Fruit fly (Drosophila melanogaster) whole organism, prepupa: ENCODE results near the gene Tpc1.

Experiments
- Blimp-1 ChIP-seq: fragments of 200-800 bp; sonication (Bioruptor generic); optimal IDR thresholded peaks from 3 replicates; lab custom pipeline; 2017; ENCODE audit warnings: missing biosample characterization, missing genetic modification characterization, mild to moderate bottlenecking, moderate library complexity, missing genetic modification reagents
- CG10631 ChIP-seq: fragments of 200-800 bp; sonication (Bioruptor generic); optimal IDR thresholded peaks from 2 replicates; lab custom pipeline; 2016; ENCODE audit warnings: missing biosample characterization, missing genetic modification characterization
- CG11762 ChIP-seq: fragments of 200-800 bp; sonication (Bioruptor generic); optimal IDR thresholded peaks from 3 replicates; lab custom pipeline; 2016; ENCODE audit warnings: missing biosample characterization, missing genetic modification characterization; ENCODE audit not compliant: insufficient read depth
- CG11902 ChIP-seq: fragments of 200-800 bp; sonication (Bioruptor generic); optimal IDR thresholded peaks from 3 replicates; lab custom pipeline; 2016; ENCODE audit warnings: missing biosample characterization, missing genetic modification characterization
- CG16779 ChIP-seq: fragments of 200-800 bp; sonication (Bioruptor generic); optimal IDR thresholded peaks from 3 replicates; lab custom pipeline; 2017; ENCODE audit warnings: missing biosample characterization, mild to moderate bottlenecking, missing genetic modification characterization
- CG3032 ChIP-seq: fragments of 200-800 bp; optimal IDR thresholded peaks from 2 replicates; lab custom pipeline; 2019; ENCODE audit warnings: missing biosample characterization, mild to moderate bottlenecking, missing genetic modification characterization, moderate library complexity
- CG31627 ChIP-seq: fragments of 200-800 bp; sonication (Bioruptor generic); optimal IDR thresholded peaks from 3 replicates; lab custom pipeline; 2016; ENCODE audit warnings: missing biosample characterization, missing genetic modification characterization
- CG32006 ChIP-seq: fragments of 200-800 bp; sonication (Bioruptor generic); optimal IDR thresholded peaks from 3 replicates; lab custom pipeline; 2017; ENCODE audit warnings: missing biosample characterization, mild to moderate bottlenecking, missing genetic modification characterization
- CG34406 ChIP-seq: fragments of 200-800 bp; sonication (Bioruptor generic); optimal IDR thresholded peaks from 3 replicates; lab custom pipeline; 2016; ENCODE audit warnings: missing biosample characterization, missing genetic modification characterization
- CG3919 ChIP-seq: fragments of 200-800 bp; sonication (Bioruptor generic); optimal IDR thresholded peaks from 3 replicates; lab custom pipeline; 2016; ENCODE audit warnings: missing biosample characterization, missing genetic modification characterization
- CG6163 ChIP-seq: fragments of 200-800 bp; sonication (Bioruptor generic); IDR thresholded peaks from 3 replicates; pipeline ENCODE4 v1.3.6; 2022; ENCODE audit warnings: missing biosample characterization, missing genetic modification characterization
- CG6276 ChIP-seq: fragments of 200-800 bp; sonication (Bioruptor generic); optimal IDR thresholded peaks from 2 replicates; lab custom pipeline; 2017; ENCODE audit warnings: missing biosample characterization, mild to moderate bottlenecking, missing genetic modification characterization
- CG6792 ChIP-seq: fragments of 200-800 bp; sonication (Bioruptor generic); optimal IDR thresholded peaks from 3 replicates; lab custom pipeline; 2016; ENCODE audit warnings: missing biosample characterization, missing genetic modification characterization
- CG6808 ChIP-seq: fragments of 200-800 bp; sonication (Bioruptor generic); optimal IDR thresholded peaks from 3 replicates; lab custom pipeline; 2017; ENCODE audit warnings: missing biosample characterization, missing genetic modification characterization, mild to moderate bottlenecking, moderate library complexity, missing genetic modification reagents
- CG6854 ChIP-seq: fragments of 200-800 bp; sonication (Bioruptor generic); optimal IDR thresholded peaks from 2 replicates; lab custom pipeline; 2017; ENCODE audit warnings: missing biosample characterization, mild to moderate bottlenecking, missing genetic modification characterization
- CG7368 ChIP-seq: fragments of 200-800 bp; sonication (Bioruptor generic); optimal IDR thresholded peaks from 3 replicates; lab custom pipeline; 2016; ENCODE audit warnings: missing biosample characterization, missing genetic modification characterization
- CG8119 ChIP-seq: fragments of 200-800 bp; sonication (Bioruptor generic); IDR thresholded peaks from 3 replicates; pipeline ENCODE4 v1.3.6; 2022; ENCODE audit warnings: missing biosample characterization, missing genetic modification characterization
- Eip75B ChIP-seq: fragments of 200-800 bp; sonication (Bioruptor generic); optimal IDR thresholded peaks from 3 replicates; lab custom pipeline; 2016; ENCODE audit warnings: missing biosample characterization, missing genetic modification characterization
- Eip78C ChIP-seq: fragments of 200-800 bp; sonication (Bioruptor generic); peaks from one replicate; lab custom pipeline; 2016; ENCODE audit warnings: missing biosample characterization, missing genetic modification characterization
- Eip93F ChIP-seq: fragments of 200-800 bp; sonication (Bioruptor generic); optimal IDR thresholded peaks from 2 replicates; lab custom pipeline; 2016; ENCODE audit warnings: missing biosample characterization, mild to moderate bottlenecking, missing genetic modification characterization
- Ets96B ChIP-seq: fragments of 200-800 bp; optimal IDR thresholded peaks from 2 replicates; lab custom pipeline; 2019; ENCODE audit warnings: missing biosample characterization, mild to moderate bottlenecking, missing genetic modification characterization, moderate library complexity
- Hr39 ChIP-seq: fragments of 200-800 bp; sonication (Bioruptor generic); optimal IDR thresholded peaks from 2 replicates; lab custom pipeline; 2016; ENCODE audit warnings: missing biosample characterization, missing genetic modification characterization
- Lpt ChIP-seq: fragments of 200-800 bp; sonication (Bioruptor generic); optimal IDR thresholded peaks from 3 replicates; lab custom pipeline; 2016; ENCODE audit warnings: missing biosample characterization, missing genetic modification characterization
- OdsH ChIP-seq: fragments of 200-800 bp; sonication (Bioruptor generic); optimal IDR thresholded peaks from 3 replicates; lab custom pipeline; 2016; ENCODE audit warnings: missing biosample characterization, missing genetic modification characterization
- Smox ChIP-seq: fragments of 200-800 bp; sonication (Bioruptor generic); optimal IDR thresholded peaks from 3 replicates; lab custom pipeline; 2016; ENCODE audit warnings: missing biosample characterization, missing genetic modification characterization
- Sox102F ChIP-seq: fragments of 200-800 bp; sonication (Bioruptor generic); optimal IDR thresholded peaks from 2 replicates; lab custom pipeline; 2016; ENCODE audit warnings: missing biosample characterization, mild to moderate bottlenecking, missing genetic modification characterization
- Sox14 ChIP-seq: fragments of 200-800 bp; sonication (Bioruptor generic); optimal IDR thresholded peaks from 3 replicates; lab custom pipeline; 2016; ENCODE audit warnings: missing biosample characterization, missing genetic modification characterization
- Sox15 ChIP-seq: fragments of 200-800 bp; sonication (Bioruptor generic); optimal IDR thresholded peaks from 3 replicates; lab custom pipeline; 2016; ENCODE audit warnings: missing biosample characterization, missing genetic modification characterization
- achi ChIP-seq: fragments of 200-800 bp; sonication (Bioruptor generic); optimal IDR thresholded peaks from 3 replicates; lab custom pipeline; 2016; ENCODE audit warnings: missing biosample characterization, missing genetic modification characterization
- acj6 ChIP-seq: fragments of 200-800 bp; sonication (Bioruptor generic); optimal IDR thresholded peaks from 3 replicates; lab custom pipeline; 2016; ENCODE audit warnings: missing biosample characterization, missing genetic modification characterization
- cyc ChIP-seq: fragments of 200-800 bp; sonication (Bioruptor generic); optimal IDR thresholded peaks from 3 replicates; lab custom pipeline; 2016; ENCODE audit warnings: missing biosample characterization, missing genetic modification characterization
- dsx ChIP-seq: fragments of 200-800 bp; optimal IDR thresholded peaks from 3 replicates; lab custom pipeline; 2019; ENCODE audit warnings: missing biosample characterization, mild to moderate bottlenecking, missing genetic modification characterization, moderate library complexity; ENCODE audit not compliant: poor library complexity, severe bottlenecking
- eg ChIP-seq: fragments of 200-800 bp; sonication (Bioruptor generic); IDR thresholded peaks from 3 replicates; pipeline ENCODE4 v1.3.6; 2022; ENCODE audit warnings: missing biosample characterization, missing genetic modification characterization
- fd59A ChIP-seq: fragments of 200-800 bp; sonication (Bioruptor generic); optimal IDR thresholded peaks from 2 replicates; lab custom pipeline; 2017; ENCODE audit warnings: missing biosample characterization, mild to moderate bottlenecking, missing genetic modification characterization, missing genetic modification reagents
- fd85E ChIP-seq: fragments of 200-800 bp; sonication (Bioruptor generic); optimal IDR thresholded peaks from 3 replicates; lab custom pipeline; 2016; ENCODE audit warnings: missing biosample characterization, missing genetic modification characterization
- fkh ChIP-seq: fragments of 200-800 bp; sonication (Bioruptor generic); optimal IDR thresholded peaks from 3 replicates; lab custom pipeline; 2017; ENCODE audit warnings: missing biosample characterization, mild to moderate bottlenecking, missing genetic modification characterization, moderate library complexity
- lz ChIP-seq: fragments of 200-800 bp; sonication (Bioruptor generic); optimal IDR thresholded peaks from 3 replicates; lab custom pipeline; 2016; ENCODE audit warnings: missing biosample characterization, missing genetic modification characterization
- pdm3 ChIP-seq: fragments of 200-800 bp; sonication (Bioruptor generic); optimal IDR thresholded peaks from 3 replicates; lab custom pipeline; 2016; ENCODE audit warnings: missing biosample characterization, missing genetic modification characterization
- salr ChIP-seq, 2 experiments: fragments of 200-800 bp; sonication (Bioruptor generic); optimal IDR thresholded peaks; 3 replicates each; lab custom pipeline; 2016 to 2018; ENCODE audit warnings: missing biosample characterization in 2 of 2, missing genetic modification characterization in 2 of 2, mild to moderate bottlenecking in 1 of 2
- spab ChIP-seq: fragments of 200-800 bp; sonication (Bioruptor generic); optimal IDR thresholded peaks from 2 replicates; lab custom pipeline; 2017; ENCODE audit warnings: missing biosample characterization, mild to moderate bottlenecking, missing genetic modification characterization, missing genetic modification reagents
- ss ChIP-seq, 2 experiments: fragments of 200-800 bp; sonication (Bioruptor generic); optimal IDR thresholded peaks; 2 replicates in 1 of 2; 3 replicates in 1 of 2; lab custom pipeline; 2017 to 2018; ENCODE audit warnings: mild to moderate bottlenecking in 2 of 2, missing biosample characterization in 2 of 2, missing genetic modification characterization in 2 of 2, moderate library complexity in 1 of 2
- svp ChIP-seq: fragments of 200-800 bp; sonication (Bioruptor generic); peaks from one replicate; lab custom pipeline; 2016; ENCODE audit warnings: missing biosample characterization, missing genetic modification characterization
- vri ChIP-seq: fragments of 200-800 bp; sonication (Bioruptor generic); optimal IDR thresholded peaks from 3 replicates; lab custom pipeline; 2016; ENCODE audit warnings: missing biosample characterization, mild to moderate bottlenecking, missing genetic modification characterization

Gene Tpc1

DNA sequence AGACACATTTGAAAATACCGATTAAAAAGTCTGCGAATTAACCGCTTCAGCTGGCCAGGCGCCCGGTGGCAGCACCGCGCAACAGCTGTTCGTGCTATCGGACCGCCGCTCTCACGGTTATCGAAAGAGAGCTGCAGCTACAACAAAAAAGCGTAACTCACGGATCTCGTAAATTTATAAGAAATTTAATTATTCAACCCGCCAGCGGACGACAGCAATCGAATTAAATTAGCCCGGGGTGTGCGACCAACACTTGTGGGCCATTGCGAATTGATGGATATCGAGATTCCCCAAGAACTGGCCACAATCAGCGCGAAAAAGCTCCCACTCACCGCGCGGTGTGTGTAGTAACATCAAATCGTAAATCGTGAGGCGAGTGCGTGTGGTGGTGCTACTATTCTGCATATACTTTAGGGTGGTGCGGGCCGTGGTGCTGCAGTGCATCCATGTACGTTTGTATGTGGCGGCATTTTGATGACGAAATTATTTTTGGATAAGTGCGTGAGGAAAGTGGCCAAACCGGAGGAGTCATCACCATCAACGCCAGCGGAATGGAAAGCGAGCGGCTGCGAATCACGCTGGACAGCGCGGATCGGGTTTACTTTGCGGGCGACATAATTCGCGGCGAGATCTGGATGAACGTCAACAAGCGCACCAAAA lies 3.6 kb upstream of the Tpc1 start, which contains the start of gene Leash (continued):
- peak; percentile 60 for TF ChIP-seq vri
- no peak for TF ChIP-seq fd85E
- TF ChIP-seq fkh = no peak
- no peak for TF ChIP-seq CG3919 (GFP tag; lab: Kevin White, UChicago)
- TF ChIP-seq CG6276 (GFP tag; lab: Kevin White, UChicago) = peak; percentile 29
- no peak for TF ChIP-seq CG3032 (tag; lab: Kevin White, UChicago)
- TF ChIP-seq CG6792 (GFP tag; lab: Kevin White, UChicago) = no peak
- no peak for TF ChIP-seq Sox14 (GFP tag; lab: Kevin White, UChicago)
- TF ChIP-seq CG11762 = no peak
- no peak for TF ChIP-seq CG10631
- TF ChIP-seq CG6808 (GFP tag; lab: Kevin White, UChicago) = no peak
- no peak for TF ChIP-seq achi (GFP tag; lab: Kevin White, UChicago)
- no peak for TF ChIP-seq Ets96B (tag; lab: Kevin White, UChicago)
- no peak for TF ChIP-seq CG34406 (GFP tag; lab: Kevin White, UChicago)
- TF ChIP-seq CG16779 (tag; lab: Kevin White, UChicago) = no peak
- no peak for TF ChIP-seq acj6 (GFP tag; lab: Kevin White, UChicago)
- TF ChIP-seq svp (GFP tag; lab: Kevin White, UChicago) = peak; percentile 62
- TF ChIP-seq Eip75B = no peak
- no peak for TF ChIP-seq Eip93F
- TF ChIP-seq eg = no peak
- no peak for TF ChIP-seq Sox102F (GFP tag; lab: Kevin White, UChicago)
- TF ChIP-seq CG31627 (GFP tag; lab: Kevin White, UChicago) = no peak
- TF ChIP-seq OdsH (GFP tag; lab: Kevin White, UChicago) = no peak
- TF ChIP-seq fd59A (GFP tag; lab: Kevin White, UChicago) = no peak
- TF ChIP-seq Hr39 (GFP tag; lab: Kevin White, UChicago) = no peak
- peak; percentile 64 for TF ChIP-seq Eip78C
- TF ChIP-seq Blimp-1 (GFP tag; lab: Kevin White, UChicago) = no peak
- TF ChIP-seq ss (GFP tag; optimal IDR thresholded peaks at IDR 0.05; lab: Kevin White, UChicago) = peak; percentile 13 to 36

DNA sequence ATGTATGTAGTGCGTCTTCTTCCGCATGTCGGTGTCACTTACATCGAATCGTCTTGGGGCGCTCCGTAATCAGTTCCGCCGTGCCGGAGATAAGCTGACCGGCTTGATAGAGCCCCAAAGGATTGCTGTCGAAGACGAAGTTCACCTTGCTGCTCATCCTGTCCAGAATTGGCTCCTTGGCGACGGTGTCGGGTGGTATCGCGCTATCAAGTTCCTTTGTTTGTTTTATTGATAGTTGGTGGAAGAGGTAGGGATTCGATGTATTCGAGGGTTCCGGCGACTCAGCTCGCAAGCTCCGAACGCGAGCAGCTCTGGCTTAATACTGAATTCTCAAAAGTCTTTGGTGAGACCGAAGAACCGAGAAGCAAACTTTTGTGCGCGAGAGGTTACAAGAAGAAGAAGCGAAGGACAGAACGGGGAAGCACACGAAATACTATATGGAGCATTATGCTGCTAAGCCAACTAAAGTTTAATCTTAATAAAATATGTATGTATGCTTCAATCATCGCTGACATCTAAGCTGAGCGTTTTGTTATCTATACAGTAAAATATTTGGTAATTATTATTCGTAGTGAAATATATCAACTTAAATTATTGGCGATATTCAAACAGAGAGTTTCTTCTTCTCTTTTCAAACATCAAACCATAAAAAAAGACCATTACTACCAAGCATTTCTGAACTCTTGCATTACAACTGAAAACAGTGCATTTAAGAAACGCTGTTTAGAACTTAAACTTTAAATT lies 2.9 kb upstream of the Tpc1 start, which contains the start of gene CG14696:
CG14696 (minus strand) TSS at position 324 of the 744 bp plus-strand sequence.
- TF ChIP-seq Eip78C (peak; percentile 1), salr (GFP tag; optimal IDR thresholded peaks at IDR 0.05; lab: Kevin White, UChicago) (no peak), Sox14 (GFP tag; lab: Kevin White, UChicago) (peak; percentile 8)

DNA sequence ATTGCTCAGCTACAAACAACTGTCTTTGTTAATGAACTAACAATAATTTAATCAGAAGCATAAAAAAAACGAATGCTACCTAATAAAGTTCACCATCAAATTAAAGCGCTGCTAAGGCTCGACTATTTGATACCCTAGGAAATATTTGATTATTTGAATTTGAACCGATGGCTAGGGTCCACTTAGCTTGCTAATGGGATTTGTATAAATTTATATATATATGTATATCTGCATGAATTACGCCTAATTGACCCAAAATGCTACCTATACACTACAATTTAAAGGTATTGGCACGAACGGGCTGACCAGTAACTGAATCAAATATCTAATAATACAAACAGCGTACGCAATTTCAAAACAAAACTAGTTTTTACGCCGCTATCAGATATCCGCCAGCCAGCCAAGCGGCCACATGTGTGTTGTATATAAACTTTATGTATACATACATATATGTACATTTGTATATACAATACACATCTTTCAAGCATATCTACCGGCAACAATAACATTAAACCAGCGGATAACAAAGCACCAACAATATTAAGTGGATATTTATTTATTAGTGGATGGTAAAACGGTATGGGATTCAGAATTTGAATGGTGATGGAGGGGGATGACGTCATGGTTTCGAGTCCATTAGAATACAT lies 2.2 kb upstream of the Tpc1 start:
- TF ChIP-seq Ets96B (tag; lab: Kevin White, UChicago) (no peak), dsx (GFP tag; lab: Kevin White, UChicago) (no peak), CG11902 (GFP tag; lab: Kevin White, UChicago) (no peak), CG8119 (GFP tag; lab: Robert Waterston, UW) (peak; percentile 39; the same call in 2 of the 3 replicates), OdsH (GFP tag; lab: Kevin White, UChicago) (no peak), CG31627 (GFP tag; lab: Kevin White, UChicago) (no peak), eg (peak; percentile 79), CG10631 (no peak), lz (no peak), CG6854 (GFP tag; lab: Kevin White, UChicago) (no peak), CG7368 (no peak), pdm3 (no peak), achi (GFP tag; lab: Kevin White, UChicago) (no peak), acj6 (GFP tag; lab: Kevin White, UChicago) (no peak), CG6276 (GFP tag; lab: Kevin White, UChicago) (peak; percentile 22), Eip75B (no peak), cyc (no peak), Lpt (no peak), Hr39 (GFP tag; lab: Kevin White, UChicago) (no peak), vri (no peak), CG6808 (GFP tag; lab: Kevin White, UChicago) (no peak), Smox (no peak), CG34406 (GFP tag; lab: Kevin White, UChicago) (no peak), spab (no peak), CG32006 (GFP tag; lab: Kevin White, UChicago) (no peak), CG6163 (GFP tag; lab: Robert Waterston, UW) (peak; percentile 44; the same call in 1 of the 3 replicates), Sox102F (GFP tag; lab: Kevin White, UChicago) (no peak), Sox15 (GFP tag; lab: Kevin White, UChicago) (no peak)
